Worm (Caenorhabditis elegans) whole organism, young adult: ENCODE measurements around the gene srw-40.

ENCODE experiments used
- B0019.2 ChIP-seq: fragments of 200-800 bp; sonication (Bioruptor generic); conservative IDR thresholded peaks from 2 replicates; pipeline ENCODE4 v1.3.6; 2022; ENCODE audit warnings: missing genetic modification reagents, missing genetic modification characterization, missing compliant biosample characterization
- B0336.3 ChIP-seq: fragments of 200-800 bp; sonication (Bioruptor generic); IDR thresholded peaks from 2 replicates; pipeline ENCODE4 v1.3.6; 2022; ENCODE audit warnings: missing genetic modification characterization, missing compliant biosample characterization
- F10E7.11 ChIP-seq: sonication (generic microtip); optimal IDR thresholded peaks from 2 replicates; lab custom pipeline; 2017; ENCODE audit warnings: mild to moderate bottlenecking, missing genetic modification characterization, moderate library complexity, missing compliant biosample characterization
- F22D6.2 ChIP-seq: sonication (generic microtip); optimal IDR thresholded peaks from 2 replicates; lab custom pipeline; 2016; ENCODE audit warnings: mild to moderate bottlenecking, missing genetic modification characterization, missing compliant biosample characterization
- F39B2.1 ChIP-seq: fragments of 200-800 bp; sonication (Bioruptor generic); IDR thresholded peaks from 2 replicates; pipeline ENCODE4 v1.3.6; 2022; ENCODE audit warnings: missing genetic modification reagents, missing genetic modification characterization, missing compliant biosample characterization
- F55B11.4 ChIP-seq: sonication (generic microtip); optimal IDR thresholded peaks from 2 replicates; lab custom pipeline; 2016; ENCODE audit warnings: missing compliant biosample characterization, missing genetic modification characterization, borderline replicate concordance; ENCODE audit not compliant: insufficient read depth
- F57C9.4 ChIP-seq: sonication (generic microtip); optimal IDR thresholded peaks from 2 replicates; lab custom pipeline; 2017; ENCODE audit warnings: mild to moderate bottlenecking, missing genetic modification characterization, missing compliant biosample characterization
- T26A5.8 ChIP-seq: sonication (generic microtip); optimal IDR thresholded peaks from 2 replicates; lab custom pipeline; 2016; ENCODE audit warnings: missing genetic modification characterization, missing compliant biosample characterization
- Y79H2A.3 ChIP-seq: fragments of 200-800 bp; sonication (Bioruptor generic); conservative IDR thresholded peaks from 2 replicates; pipeline ENCODE4 v1.3.6; 2022; ENCODE audit warnings: missing genetic modification reagents, missing genetic modification characterization, missing compliant biosample characterization
- ama-1 ChIP-seq, 3 experiments: fragments of 150-350 bp in 1 of 3; sonication (generic microtip) in 2 of 3; optimal IDR thresholded peaks; 2 replicates each; lab custom pipeline; 2014 to 2018; ENCODE audit warnings: missing biosample characterization in 2 of 3, missing genetic modification characterization in 2 of 3, missing genetic modification reagents in 2 of 3
- cebp-2 ChIP-seq: fragments of 200-800 bp; sonication (Bioruptor generic); IDR thresholded peaks from 2 replicates; pipeline ENCODE4 v1.3.6; 2022; ENCODE audit warnings: missing genetic modification characterization, missing compliant biosample characterization
- ceh-40 ChIP-seq: fragments of 200-800 bp; sonication (Bioruptor generic); IDR thresholded peaks from 2 replicates; pipeline ENCODE4 v1.3.6; 2022; ENCODE audit warnings: missing genetic modification characterization, missing compliant biosample characterization
- chd-7 ChIP-seq: sonication (generic microtip); optimal IDR thresholded peaks from 2 replicates; lab custom pipeline; 2016; ENCODE audit warnings: mild to moderate bottlenecking, missing genetic modification characterization, moderate library complexity, missing compliant biosample characterization
- die-1 ChIP-seq: sonication (generic microtip); optimal IDR thresholded peaks from 2 replicates; lab custom pipeline; 2016; ENCODE audit warnings: missing genotype, mild to moderate bottlenecking, missing genetic modification characterization, missing compliant biosample characterization
- dox-1 ChIP-seq: fragments of 200-800 bp; sonication (Bioruptor generic); IDR thresholded peaks from 2 replicates; pipeline ENCODE4 v1.3.6; 2022; ENCODE audit warnings: missing genetic modification reagents, missing genetic modification characterization, missing compliant biosample characterization
- ekl-4 ChIP-seq: fragments of 200-800 bp; sonication (Bioruptor generic); IDR thresholded peaks from 2 replicates; pipeline ENCODE4 v1.3.6; 2022; ENCODE audit warnings: missing genetic modification reagents, missing genetic modification characterization, missing compliant biosample characterization
- fkh-3 ChIP-seq: sonication (generic microtip); optimal IDR thresholded peaks from 2 replicates; lab custom pipeline; 2016; ENCODE audit warnings: mild to moderate bottlenecking, missing genetic modification characterization, missing compliant biosample characterization
- hmg-20 ChIP-seq: fragments of 200-800 bp; sonication (Bioruptor generic); IDR thresholded peaks from 2 replicates; pipeline ENCODE4 v1.3.6; 2022; ENCODE audit warnings: missing genetic modification reagents, missing genetic modification characterization, missing compliant biosample characterization
- hsf-1 ChIP-seq: fragments of 200-800 bp; sonication (Bioruptor generic); IDR thresholded peaks from 2 replicates; pipeline ENCODE4 v1.3.6; 2022; ENCODE audit warnings: missing genetic modification reagents, missing genetic modification characterization, missing compliant biosample characterization
- madf-3 ChIP-seq: fragments of 200-800 bp; sonication (Bioruptor generic); IDR thresholded peaks from 2 replicates; pipeline ENCODE4 v1.3.6; 2022; ENCODE audit warnings: missing genetic modification reagents, missing genetic modification characterization, missing compliant biosample characterization
- madf-6 ChIP-seq: fragments of 200-800 bp; sonication (Bioruptor generic); IDR thresholded peaks from 2 replicates; pipeline ENCODE4 v1.3.6; 2022; ENCODE audit warnings: missing genetic modification reagents, missing genetic modification characterization, missing compliant biosample characterization
- madf-8 ChIP-seq: fragments of 200-800 bp; sonication (Bioruptor generic); conservative IDR thresholded peaks from 2 replicates; pipeline ENCODE4 v1.3.6; 2022; ENCODE audit warnings: missing genetic modification reagents, missing genetic modification characterization, missing compliant biosample characterization
- mel-28 ChIP-seq: sonication (generic microtip); optimal IDR thresholded peaks from 2 replicates; lab custom pipeline; 2016; ENCODE audit warnings: borderline replicate concordance, mild to moderate bottlenecking, missing genetic modification characterization, missing compliant biosample characterization
- mes-4 ChIP-seq: sonication (generic microtip); optimal IDR thresholded peaks from 2 replicates; lab custom pipeline; 2016; ENCODE audit warnings: missing genotype, missing genetic modification characterization, missing compliant biosample characterization
- nfya-1 ChIP-seq: sonication (generic microtip); optimal IDR thresholded peaks from 2 replicates; lab custom pipeline; 2017; ENCODE audit warnings: antibody characterized with exemption, missing compliant biosample characterization, missing genetic modification characterization, borderline replicate concordance; ENCODE audit not compliant: insufficient read depth
- nhr-27 ChIP-seq: fragments of 200-800 bp; sonication (Bioruptor generic); optimal IDR thresholded peaks from 2 replicates; lab custom pipeline; 2018; ENCODE audit warnings: mild to moderate bottlenecking, missing genetic modification characterization, moderate library complexity, missing compliant biosample characterization
- nhr-80 ChIP-seq: sonication (generic microtip); optimal IDR thresholded peaks from 2 replicates; lab custom pipeline; 2016; ENCODE audit warnings: missing genetic modification characterization, missing compliant biosample characterization
- snpc-3.4 ChIP-seq: sonication (generic microtip); optimal IDR thresholded peaks from 2 replicates; lab custom pipeline; 2017; ENCODE audit warnings: missing genetic modification characterization, mild to moderate bottlenecking, missing compliant biosample characterization, antibody characterized with exemption, moderate library complexity, missing genotype, missing genetic modification reagents
- tlf-1 ChIP-seq: fragments of 200-800 bp; sonication (Bioruptor generic); optimal IDR thresholded peaks from 2 replicates; lab custom pipeline; 2018; ENCODE audit warnings: mild to moderate bottlenecking, missing genetic modification characterization, missing compliant biosample characterization
- zfh-2 ChIP-seq: fragments of 200-800 bp; sonication (Bioruptor generic); conservative IDR thresholded peaks from 2 replicates; pipeline ENCODE4 v1.3.6; 2022; ENCODE audit warnings: missing genetic modification reagents, missing genetic modification characterization, missing compliant biosample characterization
- ztf-25 ChIP-seq: fragments of 200-800 bp; sonication (Bioruptor generic); IDR thresholded peaks from 2 replicates; pipeline ENCODE4 v1.3.6; 2022; ENCODE audit warnings: missing genetic modification reagents, missing genetic modification characterization, missing compliant biosample characterization

Gene srw-40

ce11 chrII:4281743-4282142, 34.2 kb downstream of the srw-40 start, which contains the start of gene C01F1.5:
TSS of gene C01F1.5 (minus strand) at chrII:4281845.
- TF ChIP-seq snpc-3.4 (tag; lab: Kevin White, UChicago): peak; percentile 5
- no peak for TF ChIP-seq F57C9.4 (tag; lab: Kevin White, UChicago)

DNA sequence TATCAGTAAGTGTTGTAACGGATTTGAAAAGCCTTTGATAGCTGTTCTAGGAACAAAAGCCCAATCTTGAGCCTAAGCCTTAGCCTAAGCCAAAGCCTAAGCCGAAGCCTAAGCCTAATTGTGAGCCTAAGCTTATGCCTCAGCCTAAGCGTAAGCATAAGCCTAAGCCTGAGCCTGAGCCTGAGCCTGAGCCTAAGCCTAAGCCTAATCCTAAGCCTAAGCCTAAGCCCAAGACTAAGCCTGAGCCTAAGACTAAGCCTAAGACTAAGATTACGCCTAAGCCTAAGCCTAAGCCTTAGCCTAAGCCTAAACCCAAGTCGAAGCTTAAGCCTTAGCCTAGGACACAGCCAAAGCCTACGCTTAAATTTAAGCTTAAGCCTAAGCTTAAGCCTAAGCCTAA, 38.3 kb downstream of the srw-40 start:
- TF ChIP-seq hmg-20 (GFP tag; lab: Robert Waterston, UW): no peak
- TF ChIP-seq zfh-2 (GFP tag; lab: Robert Waterston, UW): no peak

DNA sequence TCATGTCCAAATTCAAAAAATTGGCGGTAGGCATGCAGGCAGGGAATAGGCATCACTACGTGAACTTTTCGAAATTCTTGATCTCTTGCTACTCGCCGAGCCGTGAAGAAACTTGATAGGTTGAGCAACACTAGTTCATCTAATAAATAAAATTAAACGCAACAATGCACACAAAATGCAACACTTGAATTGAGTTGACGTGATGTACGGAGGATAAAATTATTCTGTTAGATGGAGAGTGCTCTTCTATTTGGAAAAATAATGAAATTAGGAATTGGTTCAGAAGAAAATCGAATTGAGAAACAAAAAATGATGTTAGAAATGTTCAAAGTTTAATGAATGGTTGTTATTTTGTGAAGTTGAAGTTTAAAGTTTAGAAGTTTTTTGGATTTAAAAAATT, 39.0 kb downstream of the srw-40 start:
- TF ChIP-seq F39B2.1 (GFP tag; lab: Robert Waterston, UW) (no peak), F55B11.4 (tag; lab: Kevin White, UChicago) (no peak), tlf-1 (GFP tag; lab: Kevin White, UChicago) (no peak), nhr-27 (tag; lab: Kevin White, UChicago) (no peak), ceh-40 (GFP tag; lab: Robert Waterston, UW) (no peak), nhr-80 (no peak), F57C9.4 (tag; lab: Kevin White, UChicago) (no peak), F22D6.2 (tag; lab: Kevin White, UChicago) (no peak), ama-1 (optimal IDR thresholded peaks at IDR 0.05; lab: Kevin White, UChicago) (no peak), ama-1 (GFP tag; optimal IDR thresholded peaks at IDR 0.05; lab: Kevin White, UChicago) (no peak), madf-3 (no peak), die-1 (tag; lab: Kevin White, UChicago) (no peak), F10E7.11 (tag; lab: Kevin White, UChicago) (no peak), ekl-4 (GFP tag; lab: Robert Waterston, UW) (no peak), B0019.2 (GFP tag; lab: Robert Waterston, UW) (no peak), nfya-1 (tag; lab: Kevin White, UChicago) (no peak), ztf-25 (GFP tag; lab: Robert Waterston, UW) (no peak)
- TF ChIP-seq, all 124 proteins: peak for 0

DNA sequence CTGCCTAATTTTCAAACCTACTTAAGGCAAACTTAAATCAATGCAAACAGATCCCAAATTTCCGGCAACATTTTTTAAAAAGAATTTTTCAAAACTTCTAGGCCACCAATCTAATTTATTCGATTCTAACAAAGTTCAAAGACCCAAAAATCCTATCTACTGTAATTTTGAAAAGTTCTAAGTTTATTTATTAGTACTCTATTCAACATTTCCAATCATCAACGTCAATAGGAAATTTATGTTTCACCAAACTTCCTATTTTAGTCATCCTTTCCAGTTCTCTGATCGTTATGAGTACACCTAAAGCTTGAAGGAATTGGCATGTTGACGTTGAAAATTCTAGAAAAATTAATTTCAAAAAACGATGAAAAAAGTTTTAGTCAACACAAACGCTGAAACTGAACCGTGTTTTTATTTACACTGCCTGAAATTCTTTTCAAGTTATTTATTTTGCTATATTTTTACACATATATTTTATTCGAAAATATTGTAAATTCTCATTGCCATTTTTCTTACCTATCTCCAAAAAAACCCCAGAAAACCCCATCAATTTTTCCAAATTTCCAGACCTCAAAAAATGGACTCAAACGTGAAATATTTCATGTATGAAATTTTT, 40.2 kb downstream of the srw-40 start, which contains the start of gene npr-42:
TSS of gene npr-42 (plus strand) at position 566 of the 616 bp plus-strand sequence.
- TF ChIP-seq mel-28 (no peak), madf-6 (GFP tag; lab: Robert Waterston, UW) (no peak), madf-8 (GFP tag; lab: Robert Waterston, UW) (no peak), F10E7.11 (tag; lab: Kevin White, UChicago) (no peak), dox-1 (GFP tag; lab: Robert Waterston, UW) (no peak), T26A5.8 (tag; lab: Kevin White, UChicago) (no peak), ceh-40 (GFP tag; lab: Robert Waterston, UW) (no peak), hmg-20 (GFP tag; lab: Robert Waterston, UW) (no peak), Y79H2A.3 (GFP tag; lab: Robert Waterston, UW) (no peak), chd-7 (no peak), B0336.3 (GFP tag; lab: Robert Waterston, UW) (no peak), mes-4 (tag; lab: Kevin White, UChicago) (no peak), hsf-1 (GFP tag; lab: Robert Waterston, UW) (no peak), cebp-2 (GFP tag; lab: Robert Waterston, UW) (no peak), fkh-3 (no peak)

DNA sequence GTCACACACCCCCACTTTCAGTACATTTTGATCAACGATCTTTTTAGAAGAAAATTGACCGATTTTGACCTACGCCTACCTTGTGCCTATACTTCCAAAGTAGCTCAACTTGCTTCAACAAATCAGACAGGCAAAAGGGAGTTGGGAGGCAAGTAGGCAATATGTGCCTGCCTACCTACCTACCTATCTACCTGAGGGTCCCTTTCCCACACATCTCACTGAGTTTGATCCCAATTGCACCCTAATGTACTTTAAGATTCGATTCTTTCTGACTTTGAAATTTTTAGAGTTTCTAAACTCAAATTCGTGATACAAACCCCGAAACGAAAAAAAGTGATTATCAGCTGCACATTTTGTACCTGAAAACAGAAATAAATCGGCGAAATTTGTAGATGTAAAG, 48.2 kb downstream of the srw-40 start:
- TF ChIP-seq fkh-3: no peak
